Fruit fly (Drosophila melanogaster): ENCODE data around the gene CG9386.
A peak's percentile ranks its signal among the peaks of the same experiment; 100 is the strongest.

CG9386 gene

DNA sequence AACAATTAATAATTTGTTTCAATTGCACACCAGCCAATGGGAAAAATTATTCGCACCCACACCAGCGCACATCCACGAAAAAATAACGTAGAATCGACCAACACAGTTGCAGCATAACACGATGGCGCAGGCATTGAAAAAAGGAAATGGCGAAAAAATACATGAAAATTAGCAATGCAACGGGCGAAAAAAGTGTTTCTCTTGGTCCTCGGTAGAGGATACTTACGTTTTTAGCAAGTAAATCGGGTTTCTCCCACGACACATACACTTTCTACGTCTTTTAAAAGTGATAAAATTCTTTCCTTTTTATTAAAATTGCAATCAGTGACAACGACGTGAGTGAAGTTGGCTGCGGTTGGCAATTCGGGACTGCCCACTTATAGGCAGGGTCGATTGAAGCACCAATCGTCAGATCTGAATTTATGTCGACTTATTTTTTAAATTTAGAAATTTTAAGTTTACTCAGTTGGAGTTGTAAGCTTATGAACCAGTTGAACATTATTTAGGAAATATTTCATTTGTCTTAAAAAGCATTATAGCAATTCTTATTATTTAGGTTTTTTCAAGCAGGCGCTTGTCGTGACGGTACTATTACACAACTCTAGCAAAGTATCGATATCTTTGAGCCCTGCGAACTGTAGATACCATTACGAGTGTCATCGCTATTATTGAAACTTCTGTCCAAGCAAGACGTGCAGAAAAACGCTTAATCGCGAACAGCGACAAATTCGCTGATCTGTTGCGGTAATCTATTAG, 22.4 kb upstream of the CG9386 start, which contains the start of the genes Kap-alpha3 and Son (continued):
- peak; percentile 95 for TF ChIP-seq row (GFP tag; IDR thresholded peaks at IDR 0.05)
- TF ChIP-seq ci (GFP tag; IDR thresholded peaks at IDR 0.05): peak; percentile 95
- peak; percentile 93 for TF ChIP-seq Hey (tag; optimal IDR thresholded peaks at IDR 0.05)
- peak; percentile 81 for TF ChIP-seq CG14860 (GFP tag; IDR thresholded peaks at IDR 0.05; ENCODE audit: partially characterized antibody)
- peak; percentile 92 for TF ChIP-seq odd (GFP tag; optimal IDR thresholded peaks at IDR 0.05)
- TF ChIP-seq CG6765 (GFP tag; optimal IDR thresholded peaks at IDR 0.05): peak; percentile 97
- peak; percentile 79 for TF ChIP-seq CG10979 (tag; optimal IDR thresholded peaks at IDR 0.05)
- peak; percentile 90 for TF ChIP-seq CG10147 (GFP tag; optimal IDR thresholded peaks at IDR 0.05)
- TF ChIP-seq Nf-YB (GFP tag; optimal IDR thresholded peaks at IDR 0.05): peak; percentile 78
- peak; percentile 98 for TF ChIP-seq CG12659 (GFP tag; optimal IDR thresholded peaks at IDR 0.05)
- TF ChIP-seq tx (GFP tag; optimal IDR thresholded peaks at IDR 0.05): peak; percentile 82
- TF ChIP-seq ttk (GFP tag; IDR thresholded peaks at IDR 0.05): peak; percentile 88
- peak; percentile 83 for TF ChIP-seq CG3838 (GFP tag; optimal IDR thresholded peaks at IDR 0.05)
- TF ChIP-seq CG7745 (tag; optimal IDR thresholded peaks at IDR 0.05): peak; percentile 42
- peak; percentile 90 for TF ChIP-seq Atf-2 (GFP tag; optimal IDR thresholded peaks at IDR 0.05)
- TF ChIP-seq CG6654 (GFP tag; optimal IDR thresholded peaks at IDR 0.05): peak; percentile 76
- peak; percentile 88 for TF ChIP-seq CG10274 (GFP tag; optimal IDR thresholded peaks at IDR 0.05)
- TF ChIP-seq CG11398 (GFP tag; optimal IDR thresholded peaks at IDR 0.05): peak; percentile 87
- TF ChIP-seq her (GFP tag; optimal IDR thresholded peaks at IDR 0.05): peak; percentile 88
- peak; percentile 92 for TF ChIP-seq BtbVII (GFP tag; optimal IDR thresholded peaks at IDR 0.05)
- peak; percentile 86 for TF ChIP-seq CG14014 (GFP tag; IDR thresholded peaks at IDR 0.05)
- peak; percentile 67; the same call in 2 of the 3 replicates for TF ChIP-seq hb (GFP tag; IDR thresholded peaks at IDR 0.05; ENCODE audit: partially characterized antibody)
- peak; percentile 69 for TF ChIP-seq jing (GFP tag; optimal IDR thresholded peaks at IDR 0.05)
- TF ChIP-seq CG13624 (GFP tag; optimal IDR thresholded peaks at IDR 0.05): peak; percentile 98
- peak; percentile 93 for TF ChIP-seq Fer3 (tag; optimal IDR thresholded peaks at IDR 0.05)
- peak; percentile 78 for TF ChIP-seq org-1 (GFP tag; optimal IDR thresholded peaks at IDR 0.05)
- TF ChIP-seq CG15011 (GFP tag; optimal IDR thresholded peaks at IDR 0.05): peak; percentile 93
- TF ChIP-seq jumu (GFP tag; optimal IDR thresholded peaks at IDR 0.05): peak; percentile 89
- TF ChIP-seq CG4424 (GFP tag; optimal IDR thresholded peaks at IDR 0.05): peak; percentile 93
- TF ChIP-seq tin (GFP tag; optimal IDR thresholded peaks at IDR 0.05): peak; percentile 90
- TF ChIP-seq CG12071 (GFP tag; optimal IDR thresholded peaks at IDR 0.05): peak; percentile 91
- TF ChIP-seq corto (GFP tag; optimal IDR thresholded peaks at IDR 0.05): peak; percentile 29
- TF ChIP-seq CG7963 (GFP tag; IDR thresholded peaks at IDR 0.05; ENCODE audit: partially characterized antibody): no peak; the same call in 2 of the 3 replicates
- peak; percentile 93 for TF ChIP-seq chn (GFP tag; optimal IDR thresholded peaks at IDR 0.05)
- TF ChIP-seq zfh2 (GFP tag; optimal IDR thresholded peaks at IDR 0.05): peak; percentile 96
- peak; percentile 74 for TF ChIP-seq B-H1 (GFP tag; IDR thresholded peaks at IDR 0.05)
- TF ChIP-seq CG2116 (GFP tag; optimal IDR thresholded peaks at IDR 0.05): peak; percentile 99
- peak; percentile 82 for TF ChIP-seq cg (GFP tag; optimal IDR thresholded peaks at IDR 0.05)
- peak; percentile 94 for TF ChIP-seq HLH54F (GFP tag; optimal IDR thresholded peaks at IDR 0.05)
- TF ChIP-seq CG2202 (tag; optimal IDR thresholded peaks at IDR 0.05): peak; percentile 76
- peak; percentile 88 for TF ChIP-seq CG7372 (GFP tag; IDR thresholded peaks at IDR 0.05)
- peak; percentile 81 for TF ChIP-seq Gug (GFP tag; IDR thresholded peaks at IDR 0.05)
- peak in 1 of 3 experiments; percentile 87 for TF ChIP-seq lola (GFP tag; optimal IDR thresholded peaks at IDR 0.05)
- TF ChIP-seq CG16779 (GFP tag; IDR thresholded peaks at IDR 0.05): peak; percentile 79; the same call in 1 of the 2 replicates
- peak; percentile 96 for TF ChIP-seq BEAF-32 (GFP tag; optimal IDR thresholded peaks at IDR 0.05)
- peak; percentile 73 for TF ChIP-seq CG6254 (GFP tag; optimal IDR thresholded peaks at IDR 0.05)
- peak; percentile 23 for TF ChIP-seq Kr (GFP tag; optimal IDR thresholded peaks at IDR 0.05)
- peak; percentile 92 for TF ChIP-seq pb (GFP tag; optimal IDR thresholded peaks at IDR 0.05)

Measured in whole organism, embryonic.